Fruit fly (Drosophila melanogaster): ENCODE data around the gene Klp31E.

The Klp31E gene

DNA sequence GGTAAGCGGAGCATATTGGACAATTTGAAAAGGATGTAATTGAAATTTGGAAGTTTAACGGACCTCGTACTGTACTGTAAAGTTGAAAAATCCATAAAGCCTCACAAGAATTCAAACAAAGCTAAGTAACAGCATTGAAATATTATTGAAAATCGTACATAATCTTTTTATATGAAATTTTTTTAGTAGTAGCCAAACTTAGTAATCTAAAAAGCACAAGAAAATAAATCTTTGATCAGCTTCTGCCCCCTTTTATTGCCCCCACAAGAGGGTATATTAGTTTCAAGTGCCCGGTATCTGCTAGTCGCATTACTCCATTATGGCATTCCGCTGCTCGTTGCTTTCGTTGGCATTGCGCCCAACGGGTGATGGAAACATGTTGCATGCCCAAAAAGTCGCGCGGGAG lies 53.1 kb downstream of the Klp31E start (continued):
- TF ChIP-seq CG32767 (GFP tag; IDR thresholded peaks at IDR 0.05) (0 out of 2 replicates have a peak, but pooled peaks have one; percentile 27), CG7963 (GFP tag; IDR thresholded peaks at IDR 0.05; ENCODE audit: partially characterized antibody) (no peak), CG10431 (GFP tag; optimal IDR thresholded peaks at IDR 0.05) (no peak), Hr78 (GFP tag; optimal IDR thresholded peaks at IDR 0.05) (peak in 1 of 2 experiments; percentile 38), ERR (GFP tag; optimal IDR thresholded peaks at IDR 0.05) (no peak), Awh (GFP tag; IDR thresholded peaks at IDR 0.05) (no peak), CG4617 (GFP tag; optimal IDR thresholded peaks at IDR 0.05; ENCODE audit: borderline replicate concordance) (no peak), CG9609 (GFP tag; optimal IDR thresholded peaks at IDR 0.05) (peak; percentile 39), fd64A (GFP tag; optimal IDR thresholded peaks at IDR 0.05) (no peak), Eip74EF (GFP tag; optimal IDR thresholded peaks at IDR 0.05) (peak in 1 of 2 experiments; percentile 65), Poxn (GFP tag; IDR thresholded peaks at IDR 0.05) (no peak), Dbx (GFP tag; IDR thresholded peaks at IDR 0.05) (no peak), Gsc (GFP tag; IDR thresholded peaks at IDR 0.05) (peak; percentile 49), vvl (GFP tag; IDR thresholded peaks at IDR 0.05) (no peak; the same call in 1 of the 2 replicates), CG14667 (GFP tag; IDR thresholded peaks at IDR 0.05) (no peak), Ets97D (GFP tag; optimal IDR thresholded peaks at IDR 0.05) (peak; percentile 4), gsb-n (tag; optimal IDR thresholded peaks at IDR 0.05) (peak; percentile 6), Abd-B (GFP tag; optimal IDR thresholded peaks at IDR 0.05) (peak; percentile 47), Hr39 (optimal IDR thresholded peaks at IDR 0.05) (no peak), CHES-1-like (GFP tag; optimal IDR thresholded peaks at IDR 0.05) (no peak), row (GFP tag; IDR thresholded peaks at IDR 0.05) (peak; percentile 75; the same call in 2 of the 3 replicates), TFAM (GFP tag; optimal IDR thresholded peaks at IDR 0.05) (peak; percentile 36), zfh1 (GFP tag; IDR thresholded peaks at IDR 0.05) (peak; percentile 59; the same call in 2 of the 3 replicates), CG8281 (tag; optimal IDR thresholded peaks at IDR 0.05) (peak; percentile 23), CG8290 (GFP tag; optimal IDR thresholded peaks at IDR 0.05) (no peak), CG8290 (tag; optimal IDR thresholded peaks at IDR 0.05) (no peak), CG17361 (GFP tag; IDR thresholded peaks at IDR 0.05) (peak; percentile 87), CG8089 (GFP tag; optimal IDR thresholded peaks at IDR 0.05) (peak; percentile 22), her (GFP tag; optimal IDR thresholded peaks at IDR 0.05) (no peak), wdn (GFP tag; IDR thresholded peaks at IDR 0.05) (no peak), trh (GFP tag; optimal IDR thresholded peaks at IDR 0.05) (peak; percentile 8), CG9876 (GFP tag; optimal IDR thresholded peaks at IDR 0.05) (no peak), sqz (GFP tag; optimal IDR thresholded peaks at IDR 0.05) (peak; percentile 19), amos (GFP tag; IDR thresholded peaks at IDR 0.05; ENCODE audit: partially characterized antibody) (no peak), CG32532 (GFP tag; IDR thresholded peaks at IDR 0.05) (no peak; the same call in 1 of the 2 replicates), CG1233 (GFP tag; optimal IDR thresholded peaks at IDR 0.05) (peak; percentile 36), CG6683 (GFP tag; optimal IDR thresholded peaks at IDR 0.05) (peak; percentile 21), sim (GFP tag; IDR thresholded peaks at IDR 0.05) (peak; percentile 31; the same call in 1 of the 2 replicates), Sin3A (optimal IDR thresholded peaks at IDR 0.05) (no peak), CG17912 (GFP tag; optimal IDR thresholded peaks at IDR 0.05) (no peak), kah (GFP tag; optimal IDR thresholded peaks at IDR 0.05) (peak; percentile 16), ATbp (GFP tag; optimal IDR thresholded peaks at IDR 0.05) (peak; percentile 45), fu2 (GFP tag; optimal IDR thresholded peaks at IDR 0.05) (no peak), CG10267 (tag; optimal IDR thresholded peaks at IDR 0.05) (peak; percentile 58), cad (GFP tag; optimal IDR thresholded peaks at IDR 0.05) (no peak), Kr (GFP tag; optimal IDR thresholded peaks at IDR 0.05) (no peak), Dad (GFP tag; optimal IDR thresholded peaks at IDR 0.05) (peak; percentile 42), da (GFP tag; optimal IDR thresholded peaks at IDR 0.05) (no peak), trem (tag; optimal IDR thresholded peaks at IDR 0.05) (peak; percentile 37), CG11456 (GFP tag; IDR thresholded peaks at IDR 0.05) (no peak), CG7271 (tag; optimal IDR thresholded peaks at IDR 0.05) (no peak), Myb (GFP tag; optimal IDR thresholded peaks at IDR 0.05) (no peak)

All from whole organism, embryonic.